Worm (Caenorhabditis elegans) whole organism, late embryonic: ENCODE data around the gene F58B3.6.
A peak's percentile ranks its signal among the peaks of the same experiment; 100 is the strongest.

Source experiments
- C08G9.2 ChIP-seq: sonication (generic microtip); optimal IDR thresholded peaks from 2 replicates; lab custom pipeline; 2016; ENCODE audit warnings: mild to moderate bottlenecking, missing genetic modification characterization, moderate library complexity, missing compliant biosample characterization
- C38D4.7 ChIP-seq: fragments of 200-800 bp; sonication (Bioruptor generic); optimal IDR thresholded peaks from 2 replicates; lab custom pipeline; 2018; ENCODE audit warnings: mild to moderate bottlenecking, missing genetic modification characterization, moderate library complexity, missing compliant biosample characterization
- F13H6.1 ChIP-seq: sonication (generic microtip); optimal IDR thresholded peaks from 2 replicates; lab custom pipeline; 2016; ENCODE audit warnings: missing genetic modification characterization, missing compliant biosample characterization
- K02D7.2 ChIP-seq: sonication (generic microtip); optimal IDR thresholded peaks from 2 replicates; lab custom pipeline; 2017; ENCODE audit warnings: mild to moderate bottlenecking, missing genetic modification characterization, missing compliant biosample characterization
- ahr-1 ChIP-seq: sonication (generic microtip); optimal IDR thresholded peaks from 2 replicates; lab custom pipeline; 2016; ENCODE audit warnings: missing genetic modification characterization, missing compliant biosample characterization
- ceh-14 ChIP-seq: sonication (generic microtip); optimal IDR thresholded peaks from 2 replicates; lab custom pipeline; 2016; ENCODE audit warnings: missing genotype, missing genetic modification characterization, missing compliant biosample characterization
- ceh-18 ChIP-seq: sonication (generic microtip); optimal IDR thresholded peaks from 2 replicates; lab custom pipeline; 2016; ENCODE audit warnings: missing genetic modification characterization, missing compliant biosample characterization
- ceh-2 ChIP-seq: sonication (generic microtip); optimal IDR thresholded peaks from 2 replicates; lab custom pipeline; 2016; ENCODE audit warnings: missing genotype, missing genetic modification characterization, missing compliant biosample characterization
- ceh-30 ChIP-seq: fragments of 150-350 bp; optimal IDR thresholded peaks from 2 replicates; lab custom pipeline; 2014; ENCODE audit warnings: missing biosample characterization, missing genetic modification characterization
- ceh-31 ChIP-seq: sonication (generic microtip); optimal IDR thresholded peaks from 2 replicates; lab custom pipeline; 2016; ENCODE audit warnings: missing genetic modification characterization, missing compliant biosample characterization
- ceh-48 ChIP-seq: sonication (generic microtip); optimal IDR thresholded peaks from 2 replicates; lab custom pipeline; 2016; ENCODE audit warnings: missing genetic modification characterization, inconsistent platforms, missing compliant biosample characterization
- ceh-6 ChIP-seq: fragments of 200-800 bp; sonication (Bioruptor generic); optimal IDR thresholded peaks from 2 replicates; lab custom pipeline; 2018; ENCODE audit warnings: mild to moderate bottlenecking, missing genetic modification characterization, missing compliant biosample characterization
- ceh-9 ChIP-seq: sonication (generic microtip); optimal IDR thresholded peaks from 2 replicates; lab custom pipeline; 2016; ENCODE audit warnings: mild to moderate bottlenecking, missing genetic modification characterization, inconsistent platforms, missing compliant biosample characterization
- che-1 ChIP-seq: sonication (generic microtip); optimal IDR thresholded peaks from 2 replicates; lab custom pipeline; 2016; ENCODE audit warnings: mild to moderate bottlenecking, missing genetic modification characterization, missing compliant biosample characterization
- dve-1 ChIP-seq: sonication (generic microtip); optimal IDR thresholded peaks from 2 replicates; lab custom pipeline; 2017; ENCODE audit warnings: antibody characterized with exemption, mild to moderate bottlenecking, missing genetic modification characterization, missing compliant biosample characterization
- elt-2 ChIP-seq: sonication (generic microtip); optimal IDR thresholded peaks from 2 replicates; lab custom pipeline; 2016; ENCODE audit warnings: missing genetic modification reagents, missing genetic modification characterization, missing compliant biosample characterization
- ets-4 ChIP-seq: sonication (generic microtip); optimal IDR thresholded peaks from 2 replicates; lab custom pipeline; 2016; ENCODE audit warnings: missing genetic modification characterization, missing compliant biosample characterization
- fax-1 ChIP-seq: sonication (generic microtip); optimal IDR thresholded peaks from 2 replicates; lab custom pipeline; 2016; ENCODE audit warnings: missing genotype, missing genetic modification characterization, missing compliant biosample characterization
- hlh-13 ChIP-seq: fragments of 200-800 bp; sonication (Bioruptor generic); optimal IDR thresholded peaks from 2 replicates; lab custom pipeline; 2018; ENCODE audit warnings: mild to moderate bottlenecking, missing genetic modification characterization, missing compliant biosample characterization
- hlh-15 ChIP-seq: sonication (generic microtip); optimal IDR thresholded peaks from 2 replicates; lab custom pipeline; 2016; ENCODE audit warnings: missing genetic modification characterization, missing compliant biosample characterization
- hlh-6 ChIP-seq: sonication (generic microtip); optimal IDR thresholded peaks from 2 replicates; lab custom pipeline; 2016; ENCODE audit warnings: missing genotype, missing genetic modification characterization, missing compliant biosample characterization
- lim-6 ChIP-seq: sonication (generic microtip); optimal IDR thresholded peaks from 2 replicates; lab custom pipeline; 2016; ENCODE audit warnings: missing genetic modification characterization, missing compliant biosample characterization
- nfya-1 ChIP-seq: sonication (generic microtip); optimal IDR thresholded peaks from 2 replicates; lab custom pipeline; 2017; ENCODE audit warnings: missing genetic modification characterization, mild to moderate bottlenecking, missing compliant biosample characterization, antibody characterized with exemption, moderate library complexity
- nhr-11 ChIP-seq: fragments of 150-350 bp; optimal IDR thresholded peaks from 2 replicates; lab custom pipeline; 2014; ENCODE audit warnings: missing biosample characterization, missing genetic modification characterization
- nhr-232 ChIP-seq: sonication (generic microtip); optimal IDR thresholded peaks from 2 replicates; lab custom pipeline; 2016; ENCODE audit warnings: missing genetic modification characterization, missing compliant biosample characterization
- pax-1 ChIP-seq: fragments of 150-350 bp; optimal IDR thresholded peaks from 2 replicates; lab custom pipeline; 2014; ENCODE audit warnings: missing biosample characterization, missing genetic modification characterization
- pha-2 ChIP-seq: sonication (generic microtip); optimal IDR thresholded peaks from 2 replicates; lab custom pipeline; 2017; ENCODE audit warnings: mild to moderate bottlenecking, missing genetic modification characterization, missing compliant biosample characterization
- pha-4 ChIP-seq: fragments of 150-350 bp; optimal IDR thresholded peaks from 2 replicates; lab custom pipeline; 2018; ENCODE audit warnings: missing biosample characterization, missing genetic modification reagents, missing genetic modification characterization
- ref-2 ChIP-seq: sonication (generic microtip); optimal IDR thresholded peaks from 2 replicates; lab custom pipeline; 2016; ENCODE audit warnings: missing genetic modification characterization, missing compliant biosample characterization
- rnt-1 ChIP-seq: sonication (generic microtip); optimal IDR thresholded peaks from 2 replicates; lab custom pipeline; 2016; ENCODE audit warnings: missing genetic modification characterization, missing compliant biosample characterization
- syd-9 ChIP-seq: sonication (generic microtip); optimal IDR thresholded peaks from 2 replicates; lab custom pipeline; 2016; ENCODE audit warnings: mild to moderate bottlenecking, missing genetic modification characterization, moderate library complexity, missing compliant biosample characterization
- tbx-7 ChIP-seq: sonication (generic microtip); optimal IDR thresholded peaks from 2 replicates; lab custom pipeline; 2016; ENCODE audit warnings: missing genotype, missing genetic modification characterization, missing compliant biosample characterization
- unc-42 ChIP-seq: sonication (generic microtip); optimal IDR thresholded peaks from 2 replicates; lab custom pipeline; 2016; ENCODE audit warnings: missing genotype, missing genetic modification characterization, missing compliant biosample characterization
- unc-55 ChIP-seq: sonication (generic microtip); optimal IDR thresholded peaks from 2 replicates; lab custom pipeline; 2017; ENCODE audit warnings: missing biosample characterization, missing genetic modification reagents, missing genetic modification characterization
- unc-86 ChIP-seq: sonication (generic microtip); optimal IDR thresholded peaks from 2 replicates; lab custom pipeline; 2016; ENCODE audit warnings: missing genetic modification characterization, missing compliant biosample characterization
- ztf-16 ChIP-seq: sonication (generic microtip); optimal IDR thresholded peaks from 2 replicates; lab custom pipeline; 2017; ENCODE audit warnings: missing genetic modification characterization, missing compliant biosample characterization

The F58B3.6 gene

DNA sequence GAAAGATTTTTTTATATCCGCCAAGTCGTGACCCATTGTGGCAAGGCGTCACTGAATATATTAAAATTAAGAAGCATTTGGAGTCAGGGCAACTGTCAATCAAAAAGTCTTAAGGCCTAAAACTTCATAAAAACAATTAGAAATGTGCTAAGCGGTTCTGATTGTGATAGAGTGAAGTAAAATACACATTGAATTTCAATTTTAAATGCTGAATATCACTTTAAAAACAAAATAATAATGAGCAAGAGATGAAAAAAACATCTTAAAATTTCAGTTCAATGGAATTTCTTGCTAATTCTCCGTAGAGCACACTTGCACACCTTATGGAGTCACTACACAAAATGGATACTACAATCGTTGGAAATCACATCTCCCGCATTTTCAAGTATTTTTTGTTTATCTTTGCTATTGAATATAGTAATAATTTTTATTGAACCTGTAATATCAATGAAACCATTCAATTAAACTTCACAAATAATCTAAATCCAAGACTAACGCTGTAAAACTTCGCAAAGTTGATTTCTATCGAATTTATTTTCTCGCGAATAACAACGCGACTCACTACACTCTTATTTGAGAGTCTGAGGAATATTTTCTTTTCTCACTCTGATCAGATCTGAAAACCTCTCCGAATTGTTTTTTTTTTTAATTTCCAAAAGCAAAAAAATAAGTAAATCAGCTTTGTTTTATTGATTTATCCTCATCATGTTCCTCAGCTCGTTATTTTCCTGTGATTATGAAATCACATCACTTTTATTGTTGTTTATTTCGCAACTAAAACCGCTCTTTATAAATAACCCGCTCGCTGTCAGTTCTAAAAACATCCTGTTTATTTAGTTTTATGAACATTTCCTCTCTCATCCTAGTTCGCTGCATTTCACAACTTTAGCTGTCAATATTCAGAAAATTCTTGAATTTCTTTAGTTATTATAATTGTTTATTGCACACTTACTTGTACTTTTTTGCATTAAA is 725 bp upstream of the F58B3.6 start, which contains the start of gene mars-1 (continued):
- TF ChIP-seq ceh-30 (tag; lab: Kevin White, UChicago) (no peak), unc-55 (GFP tag; lab: Kevin White, UChicago) (no peak), unc-42 (tag; lab: Kevin White, UChicago) (peak; percentile 60), nhr-11 (tag; lab: Kevin White, UChicago) (no peak), ceh-2 (tag; lab: Kevin White, UChicago) (peak; percentile 82), hlh-6 (tag; lab: Kevin White, UChicago) (no peak), pha-2 (no peak), C38D4.7 (GFP tag; lab: Kevin White, UChicago) (no peak), fax-1 (tag; lab: Kevin White, UChicago) (peak; percentile 72), ceh-9 (no peak), pax-1 (tag; lab: Kevin White, UChicago) (no peak), K02D7.2 (no peak), ets-4 (tag; lab: Kevin White, UChicago) (peak; percentile 90), ceh-31 (tag; lab: Kevin White, UChicago) (peak; percentile 94), ahr-1 (peak; percentile 53), ceh-48 (no peak), ceh-18 (peak; percentile 50), elt-2 (peak; percentile 59), F13H6.1 (tag; lab: Kevin White, UChicago) (peak; percentile 72), pha-4 (tag; lab: Kevin White, UChicago) (no peak), lim-6 (tag; lab: Kevin White, UChicago) (peak; percentile 54), rnt-1 (tag; lab: Kevin White, UChicago) (peak; percentile 49), tbx-7 (tag; lab: Kevin White, UChicago) (peak; percentile 79), syd-9 (tag; lab: Kevin White, UChicago) (peak; percentile 32), ref-2 (peak; percentile 37), C08G9.2 (tag; lab: Kevin White, UChicago) (peak; percentile 85), dve-1 (no peak), ztf-16 (tag; lab: Kevin White, UChicago) (no peak)

DNA sequence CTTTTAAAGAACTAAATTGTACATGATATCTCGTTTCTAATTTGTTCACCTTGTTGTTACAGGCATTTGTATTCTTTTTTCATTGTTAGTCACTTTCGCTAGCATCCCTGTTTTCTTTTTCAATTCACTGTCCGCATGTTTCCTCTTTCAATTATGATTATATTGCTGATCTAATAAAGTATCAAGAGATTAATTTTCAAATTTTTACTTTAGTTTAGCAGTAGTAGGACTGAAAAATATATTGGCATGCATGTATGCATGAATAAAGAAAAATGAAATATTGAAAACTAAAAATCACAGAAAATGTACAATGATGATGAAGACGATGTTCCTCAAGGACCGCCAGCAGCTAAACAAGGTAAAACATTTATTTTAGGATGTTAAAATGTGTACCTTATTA is 1.6 kb downstream of the F58B3.6 start, which contains the start of gene rbm-17:
Gene rbm-17, plus strand, starts transcription at position 301 of the 400 bp plus-strand sequence.
- TF ChIP-seq rnt-1 (tag; lab: Kevin White, UChicago) (no peak), dve-1 (no peak), nhr-232 (tag; lab: Kevin White, UChicago) (no peak), ztf-16 (tag; lab: Kevin White, UChicago) (no peak), elt-2 (no peak), ceh-31 (tag; lab: Kevin White, UChicago) (no peak), pha-4 (tag; lab: Kevin White, UChicago) (no peak), ceh-6 (no peak), ceh-48 (no peak), nhr-11 (tag; lab: Kevin White, UChicago) (no peak), nfya-1 (tag; lab: Kevin White, UChicago) (no peak), pax-1 (tag; lab: Kevin White, UChicago) (no peak)

ce11 chrIV:11640915-11641314 is 4.5 kb downstream of the F58B3.6 start, which contains the start of gene ttr-50:
Gene ttr-50 (minus strand): TSS chrIV:11641015.
- TF ChIP-seq ceh-30 (tag; lab: Kevin White, UChicago), result no peak
- no peak for TF ChIP-seq unc-86 (tag; lab: Kevin White, UChicago)
- no peak for TF ChIP-seq ceh-6
- TF ChIP-seq elt-2, result peak; percentile 71

ce11 chrIV:11641802-11642201 is 5.4 kb downstream of the F58B3.6 start, which contains the start of gene ZK809.1:
Gene ZK809.1 (plus strand): TSS chrIV:11642102.
- TF ChIP-seq hlh-13 (no peak), unc-42 (tag; lab: Kevin White, UChicago) (no peak), ceh-14 (tag; lab: Kevin White, UChicago) (no peak), che-1 (tag; lab: Kevin White, UChicago) (no peak), hlh-15 (no peak)
